Worm (Caenorhabditis elegans): ENCODE data around the gene F18E9.1.
A peak's percentile ranks its signal among the peaks of the same experiment; 100 is the strongest.

Gene F18E9.1

DNA sequence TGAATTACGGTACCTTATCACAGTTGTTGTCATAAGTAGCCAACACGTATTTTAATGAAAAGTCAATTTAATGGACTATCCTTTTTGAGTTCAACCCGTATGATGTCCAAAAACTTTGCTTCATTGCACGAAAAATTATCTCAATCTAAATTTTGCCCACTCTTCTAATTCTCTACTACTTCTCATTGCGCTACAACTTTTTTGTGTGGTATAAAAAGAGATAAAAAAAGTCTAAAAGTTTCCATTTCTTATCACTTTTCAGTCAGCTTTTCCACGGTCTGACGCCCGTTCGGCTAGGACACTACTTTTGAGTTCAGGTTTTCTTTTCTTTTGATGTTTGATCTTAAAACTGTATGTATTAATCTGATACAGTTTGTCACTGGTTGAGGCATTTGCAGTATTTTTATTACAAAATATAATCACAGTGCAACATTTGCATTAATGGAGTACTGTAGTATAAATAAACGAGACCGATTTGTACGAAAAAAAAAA is 33.5 kb upstream of the F18E9.1 start:
- peak; percentile 38 for TF ChIP-seq elt-2 (tag; optimal IDR thresholded peaks at IDR 0.05)
- no peak for TF ChIP-seq nhr-28 (tag; optimal IDR thresholded peaks at IDR 0.05)

DNA sequence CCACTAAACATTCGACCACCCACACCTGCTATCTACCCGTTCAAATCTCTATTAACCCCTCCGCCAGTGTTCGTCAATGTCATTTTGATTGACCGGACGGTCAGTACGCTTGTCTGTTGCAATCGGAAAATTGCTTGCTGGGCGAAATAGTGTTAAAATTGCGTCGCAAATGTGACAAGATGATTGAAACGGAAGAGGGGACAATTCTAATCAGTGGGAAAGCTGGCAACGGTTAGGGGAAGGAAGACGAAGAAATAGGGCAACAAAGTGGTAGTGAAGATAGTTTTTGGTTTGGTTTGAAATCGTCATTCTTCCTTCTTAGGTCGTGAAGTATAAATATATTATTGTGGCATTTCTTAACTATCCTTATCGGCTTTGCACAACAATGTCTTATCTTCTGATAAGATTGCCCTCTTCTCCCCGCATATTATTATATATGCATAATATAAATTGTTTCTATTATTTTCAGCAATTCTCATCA is 32.9 kb upstream of the F18E9.1 start:
- no peak for TF ChIP-seq R02D3.7 (tag; optimal IDR thresholded peaks at IDR 0.05)
- TF ChIP-seq hmg-11 (tag; optimal IDR thresholded peaks at IDR 0.05) = no peak
- TF ChIP-seq elt-2 (tag; optimal IDR thresholded peaks at IDR 0.05) = peak; percentile 88
- no peak for TF ChIP-seq lsy-12 (tag; optimal IDR thresholded peaks at IDR 0.05)
- peak; percentile 31 for TF ChIP-seq pqm-1 (tag; optimal IDR thresholded peaks at IDR 0.05)
- peak; percentile 7 for TF ChIP-seq unc-62 (GFP tag; optimal IDR thresholded peaks at IDR 0.05)
- no peak for TF ChIP-seq ztf-4 (tag; optimal IDR thresholded peaks at IDR 0.05)
- TF ChIP-seq ZK546.5 (tag; optimal IDR thresholded peaks at IDR 0.05) = no peak
- TF ChIP-seq ceh-9 (tag; optimal IDR thresholded peaks at IDR 0.05) = no peak
- no peak for TF ChIP-seq ceh-82 (tag; optimal IDR thresholded peaks at IDR 0.05)
- peak; percentile 51 for TF ChIP-seq jun-1 (tag; optimal IDR thresholded peaks at IDR 0.05)
- TF ChIP-seq nhr-23 (tag; optimal IDR thresholded peaks at IDR 0.05) = peak; percentile 48
- TF ChIP-seq nhr-28 (tag; optimal IDR thresholded peaks at IDR 0.05) = no peak
- no peak for TF ChIP-seq nhr-12 (tag; optimal IDR thresholded peaks at IDR 0.05)
- no peak for TF ChIP-seq egl-27 (tag; optimal IDR thresholded peaks at IDR 0.05)
- peak; percentile 28 for TF ChIP-seq nhr-25 (tag; optimal IDR thresholded peaks at IDR 0.05)
- TF ChIP-seq mml-1 (tag; optimal IDR thresholded peaks at IDR 0.05) = no peak
- no peak for TF ChIP-seq ceh-28 (tag; optimal IDR thresholded peaks at IDR 0.05)
- TF ChIP-seq elt-3 (tag; optimal IDR thresholded peaks at IDR 0.05) = no peak

- TF ChIP-seq ceh-28 (tag; optimal IDR thresholded peaks at IDR 0.05) (no peak), nfya-1 (tag; optimal IDR thresholded peaks at IDR 0.05; ENCODE audit: insufficient read depth) (peak; percentile 47), elt-2 (tag; optimal IDR thresholded peaks at IDR 0.05) (no peak), skn-1 (tag; optimal IDR thresholded peaks at IDR 0.05) (no peak), zag-1 (tag; optimal IDR thresholded peaks at IDR 0.05) (no peak), ceh-16 (tag; optimal IDR thresholded peaks at IDR 0.05) (no peak), R02D3.7 (tag; optimal IDR thresholded peaks at IDR 0.05) (no peak), hmg-11 (tag; optimal IDR thresholded peaks at IDR 0.05) (no peak), mdl-1 (tag; optimal IDR thresholded peaks at IDR 0.05) (no peak), lin-39 (tag; optimal IDR thresholded peaks at IDR 0.05) (peak; percentile 33), nhr-77 (tag; optimal IDR thresholded peaks at IDR 0.05) (no peak), nhr-67 (tag; optimal IDR thresholded peaks at IDR 0.05) (no peak), egl-27 (tag; optimal IDR thresholded peaks at IDR 0.05) (no peak)
These were observed 32.2 kb upstream of the F18E9.1 start for ce11 chrX:8569159-8569558.

DNA sequence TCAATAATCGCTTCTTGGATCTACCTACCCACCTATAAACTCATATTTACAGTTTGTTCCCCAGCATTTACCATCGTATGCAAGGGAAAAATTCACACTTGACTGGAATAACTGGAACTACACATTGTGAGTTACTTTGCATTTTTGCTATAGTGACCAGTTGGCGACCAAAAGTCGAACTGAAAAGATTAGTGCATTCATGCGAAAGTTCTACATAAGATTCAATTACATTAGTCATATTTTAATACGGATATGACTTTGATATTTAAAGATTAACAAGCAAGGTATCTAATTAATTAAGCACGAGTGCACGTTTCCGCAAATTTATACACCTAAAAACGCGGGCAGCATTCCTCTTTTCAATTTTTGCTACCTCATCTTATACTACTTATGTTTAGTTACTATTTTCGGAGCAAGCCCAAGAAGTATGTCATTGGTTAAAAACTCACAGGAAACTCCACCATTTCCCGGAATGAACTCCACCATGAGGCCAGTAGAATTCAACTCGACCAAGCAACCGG is 30.3 kb upstream of the F18E9.1 start, which contains the start of gene jmjd-3.1:
Gene jmjd-3.1, plus strand, starts transcription at position 51 of the 521 bp plus-strand sequence.
- no peak for TF ChIP-seq nhr-76 (tag; optimal IDR thresholded peaks at IDR 0.05)

- TF ChIP-seq sea-2 (GFP tag; optimal IDR thresholded peaks at IDR 0.05) (no peak), ceh-28 (tag; optimal IDR thresholded peaks at IDR 0.05) (no peak), ceh-82 (tag; optimal IDR thresholded peaks at IDR 0.05) (no peak), fkh-10 (GFP tag; optimal IDR thresholded peaks at IDR 0.05) (no peak), egl-27 (tag; optimal IDR thresholded peaks at IDR 0.05) (no peak), fkh-2 (tag; optimal IDR thresholded peaks at IDR 0.05) (no peak), snpc-4 (tag; optimal IDR thresholded peaks at IDR 0.05) (no peak), fos-1 (tag; optimal IDR thresholded peaks at IDR 0.05) (no peak), elt-2 (tag; optimal IDR thresholded peaks at IDR 0.05) (no peak), skn-1 (tag; optimal IDR thresholded peaks at IDR 0.05) (no peak), nhr-76 (tag; optimal IDR thresholded peaks at IDR 0.05) (no peak), ceh-16 (tag; optimal IDR thresholded peaks at IDR 0.05) (no peak), nhr-12 (tag; optimal IDR thresholded peaks at IDR 0.05) (no peak), ceh-9 (tag; optimal IDR thresholded peaks at IDR 0.05) (no peak), nhr-11 (tag; optimal IDR thresholded peaks at IDR 0.05) (no peak), zag-1 (tag; optimal IDR thresholded peaks at IDR 0.05) (no peak)
These were observed 21.1 kb upstream of the F18E9.1 start, which contains the start of gene F18E9.4 for ce11 chrX:8580217-8580616. TSS of gene F18E9.4 (plus strand) at chrX:8580517.
